Worm (Caenorhabditis elegans): ENCODE data around the gene idpp-12.

The idpp-12 gene

DNA sequence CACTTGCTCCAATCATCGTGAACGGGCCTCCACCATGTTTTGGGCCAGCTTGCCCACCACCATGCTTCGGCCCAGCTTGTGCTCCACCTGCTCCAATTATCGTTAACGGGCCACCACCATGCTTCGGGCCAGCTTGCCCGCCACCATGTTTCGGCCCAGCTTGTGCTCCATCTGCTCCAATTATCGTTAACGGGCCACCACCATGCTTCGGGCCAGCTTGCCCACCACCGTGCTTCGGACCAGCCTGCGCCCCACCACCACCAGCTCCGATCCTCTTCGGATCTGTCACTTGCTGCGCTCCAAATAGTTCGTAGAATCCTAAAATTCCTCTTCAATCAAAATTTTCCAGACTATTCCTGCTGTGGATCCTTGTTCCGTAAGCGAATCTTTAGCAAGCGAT lies 4.6 kb upstream of the idpp-12 start:
- TF ChIP-seq attf-4 (tag; optimal IDR thresholded peaks at IDR 0.05) (no peak), nhr-41 (GFP tag; IDR thresholded peaks at IDR 0.05) (no peak), ztf-7 (tag; optimal IDR thresholded peaks at IDR 0.05) (no peak), set-16 (GFP tag; IDR thresholded peaks at IDR 0.05) (peak; percentile 88), zfp-2 (tag; optimal IDR thresholded peaks at IDR 0.05) (no peak), dmd-8 (GFP tag; IDR thresholded peaks at IDR 0.05) (0 out of 2 replicates have a peak, but pooled peaks have one; percentile 12), tra-1 (GFP tag; IDR thresholded peaks at IDR 0.05) (0 out of 2 replicates have a peak, but pooled peaks have one; percentile 21), F49E8.2 (tag; optimal IDR thresholded peaks at IDR 0.05; ENCODE audit: borderline replicate concordance) (no peak), egl-43 (GFP tag; IDR thresholded peaks at IDR 0.05) (0 out of 2 replicates have a peak, but pooled peaks have one; percentile 17)

DNA sequence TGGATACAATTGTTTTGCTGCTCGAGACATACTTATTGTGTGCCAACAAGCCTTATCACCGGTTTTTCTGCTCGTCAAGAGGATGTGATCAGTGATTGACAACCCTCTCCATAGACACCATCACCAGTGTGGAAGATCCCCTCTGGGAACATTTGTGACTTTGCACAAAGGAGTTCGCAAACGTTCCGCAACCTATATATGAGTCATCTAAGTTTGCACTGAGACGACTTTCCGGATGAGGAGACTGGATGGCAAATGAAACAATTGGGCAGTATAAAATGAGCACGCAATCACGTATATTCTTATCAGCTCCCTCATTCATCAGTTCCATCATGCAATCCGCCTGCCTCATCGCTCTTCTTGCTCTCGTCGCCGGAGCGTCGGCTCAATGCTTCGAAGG lies 3.3 kb upstream of the idpp-12 start, which contains the start of gene W08E12.5:
TSS of gene W08E12.5 (plus strand) at position 301 of the 400 bp plus-strand sequence.
- no peak for TF ChIP-seq T20F7.1 (GFP tag; optimal IDR thresholded peaks at IDR 0.05)
- TF ChIP-seq daf-16 (GFP tag; optimal IDR thresholded peaks at IDR 0.05) = no peak
- no peak for TF ChIP-seq daf-16 (tag; optimal IDR thresholded peaks at IDR 0.05)
- TF ChIP-seq nhr-48 (tag; optimal IDR thresholded peaks at IDR 0.05) = no peak

DNA sequence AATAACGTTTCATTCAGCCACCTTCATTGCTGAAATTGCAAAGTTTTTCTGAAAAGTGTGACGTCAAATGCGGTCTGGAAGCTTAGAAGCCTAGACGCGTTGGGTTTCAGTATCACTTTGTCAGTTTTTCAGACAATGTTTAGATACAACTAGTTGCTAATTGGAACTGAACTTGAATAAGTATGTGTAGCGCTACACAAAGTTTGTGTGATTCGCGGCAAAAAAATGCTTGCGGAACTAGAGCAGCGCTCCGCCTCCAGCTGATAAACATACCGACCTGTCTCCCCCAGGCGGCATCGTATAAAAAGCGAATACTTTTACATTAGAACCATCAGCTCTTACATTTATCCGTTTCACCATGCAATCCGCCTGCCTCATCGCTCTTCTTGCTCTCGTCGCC lies 1.7 kb upstream of the idpp-12 start, which contains the start of gene W08E12.4:
TSS of gene W08E12.4 (plus strand) at position 301 of the 400 bp plus-strand sequence.
- TF ChIP-seq set-16 (GFP tag; IDR thresholded peaks at IDR 0.05) = 0 out of 2 replicates have a peak, but pooled peaks have one; percentile 7

DNA sequence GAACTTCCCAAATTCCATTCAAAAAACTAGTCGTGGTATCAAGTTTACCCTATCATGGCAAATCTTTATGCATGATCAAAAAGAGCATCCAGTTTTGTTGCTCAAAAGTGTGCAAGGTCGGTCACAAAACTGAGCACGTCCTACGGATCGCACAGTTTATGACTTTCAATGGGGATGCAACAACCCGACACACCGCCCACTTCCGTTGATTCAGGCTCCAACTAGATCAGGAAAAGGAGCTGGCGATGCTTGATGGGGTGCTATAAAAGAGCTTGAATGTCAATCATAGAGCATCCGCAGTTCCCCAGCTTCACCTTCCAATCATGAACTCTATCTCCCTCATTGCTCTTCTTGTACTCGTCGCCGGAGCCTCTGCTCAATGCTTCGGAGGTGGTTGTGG lies 1.8 kb downstream of the idpp-12 start, which contains the start of gene W08E12.2:
TSS of gene W08E12.2 (plus strand) at position 301 of the 400 bp plus-strand sequence.
- TF ChIP-seq unc-62 (GFP tag; optimal IDR thresholded peaks at IDR 0.05 in 1 of 2) (peak in 1 of 2 experiments; percentile 27), unc-62 (tag; optimal IDR thresholded peaks at IDR 0.05) (no peak), fos-1 (tag; optimal IDR thresholded peaks at IDR 0.05) (no peak)

DNA sequence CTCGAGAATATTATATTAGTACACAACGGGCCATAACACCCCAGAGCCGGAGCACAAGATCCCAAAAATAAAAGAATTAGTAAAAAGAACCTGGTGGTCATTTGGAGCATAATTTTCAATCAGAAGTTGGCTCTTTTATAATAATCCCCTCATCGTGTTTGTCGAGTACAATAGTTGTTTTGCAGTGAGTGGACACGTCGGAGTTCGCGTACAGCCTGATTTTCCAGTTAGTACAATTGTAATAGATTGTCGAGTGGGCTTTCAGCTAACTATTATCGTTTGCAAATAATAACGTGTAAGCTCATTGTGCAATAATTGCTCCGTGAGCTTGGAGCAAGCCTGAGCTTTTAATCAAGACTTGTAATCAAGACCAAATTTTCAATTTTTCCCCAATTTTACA lies 3.7 kb downstream of the idpp-12 start, which contains the start of gene W08E12.9:
TSS of gene W08E12.9 (minus strand) at position 101 of the 400 bp plus-strand sequence.
- no peak for TF ChIP-seq nhr-111 (GFP tag; optimal IDR thresholded peaks at IDR 0.05)
- no peak for TF ChIP-seq ztf-7 (tag; optimal IDR thresholded peaks at IDR 0.05)
- no peak for TF ChIP-seq nhr-28 (tag; optimal IDR thresholded peaks at IDR 0.05)
- TF ChIP-seq fkh-10 (GFP tag; optimal IDR thresholded peaks at IDR 0.05) = no peak

DNA sequence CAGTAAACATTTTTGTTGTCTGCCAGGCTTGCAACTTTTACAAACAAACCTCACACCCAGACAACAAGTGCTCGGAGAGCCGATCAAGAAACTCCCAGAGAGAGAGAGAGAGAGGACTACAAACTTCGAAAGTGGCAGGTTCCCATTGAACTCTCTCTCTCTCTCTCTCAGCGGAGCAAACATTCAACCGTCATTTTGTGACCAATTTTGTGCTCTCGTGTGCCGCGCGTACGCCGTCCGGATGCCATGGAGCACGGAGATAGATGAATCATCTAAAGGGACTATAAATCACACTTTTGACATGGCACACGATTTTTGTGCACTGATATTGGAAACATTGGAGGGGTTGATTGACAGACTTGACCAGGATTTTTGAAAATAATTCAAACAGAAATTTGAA lies 5.1 kb downstream of the idpp-12 start:
- TF ChIP-seq ceh-62 (tag; optimal IDR thresholded peaks at IDR 0.05) (no peak), rbr-2 (tag; optimal IDR thresholded peaks at IDR 0.05) (no peak), F44E2.7 (GFP tag; IDR thresholded peaks at IDR 0.05) (no peak), nhr-28 (tag; optimal IDR thresholded peaks at IDR 0.05) (peak; percentile 9), fos-1 (tag; optimal IDR thresholded peaks at IDR 0.05) (no peak), unc-130 (GFP tag; optimal IDR thresholded peaks at IDR 0.05) (no peak), T26A8.4 (GFP tag; IDR thresholded peaks at IDR 0.05) (no peak), daf-16 (GFP tag; optimal IDR thresholded peaks at IDR 0.05) (no peak), daf-16 (tag; optimal IDR thresholded peaks at IDR 0.05) (no peak)

DNA sequence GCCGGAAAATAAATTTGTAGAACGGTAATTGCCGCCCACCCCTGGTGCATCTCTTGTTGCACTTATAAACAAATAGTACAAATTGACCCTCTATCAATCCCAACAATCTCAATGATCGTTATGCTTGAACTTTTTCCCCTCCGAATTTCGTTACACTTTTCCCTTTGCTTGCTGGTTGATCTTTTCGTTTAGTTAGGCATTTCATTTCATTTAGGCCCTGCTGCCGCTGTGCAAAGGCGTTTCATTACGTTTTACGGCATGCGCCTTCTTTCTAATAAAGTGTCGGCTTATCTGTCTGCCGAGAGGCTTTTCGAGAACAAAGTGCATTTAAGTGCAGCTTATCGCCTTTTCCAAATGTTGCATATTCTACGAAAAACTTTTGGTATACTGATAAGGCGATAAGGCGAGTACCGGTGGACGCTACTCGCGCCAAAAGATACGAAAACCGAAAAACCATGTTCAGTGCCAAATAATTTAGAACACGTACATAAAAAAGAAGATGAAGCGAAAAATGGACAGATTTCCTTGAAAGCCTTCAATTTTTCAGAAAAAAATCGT lies 7.0 kb downstream of the idpp-12 start:
- peak; percentile 78 for TF ChIP-seq pqm-1 (tag; optimal IDR thresholded peaks at IDR 0.05)
- peak; percentile 74 for TF ChIP-seq dmd-6 (GFP tag; IDR thresholded peaks at IDR 0.05)
- TF ChIP-seq nhr-48 (tag; optimal IDR thresholded peaks at IDR 0.05) = peak; percentile 55
- peak; percentile 8 for TF ChIP-seq mes-2 (tag; optimal IDR thresholded peaks at IDR 0.05; ENCODE audit: poor library complexity, severe bottlenecking)
- no peak for TF ChIP-seq unc-130 (GFP tag; optimal IDR thresholded peaks at IDR 0.05)
- TF ChIP-seq ctbp-1 (GFP tag; IDR thresholded peaks at IDR 0.05) = no peak
- peak; percentile 84 for TF ChIP-seq aha-1 (tag)
- TF ChIP-seq dve-1 (tag; optimal IDR thresholded peaks at IDR 0.05; ENCODE audit: insufficient read depth) = peak; percentile 18
- no peak for TF ChIP-seq daf-16 (GFP tag; optimal IDR thresholded peaks at IDR 0.05)
- TF ChIP-seq daf-16 (tag; optimal IDR thresholded peaks at IDR 0.05) = peak; percentile 39
- no peak for TF ChIP-seq ceh-82 (tag; optimal IDR thresholded peaks at IDR 0.05)
- no peak for TF ChIP-seq zag-1 (tag; optimal IDR thresholded peaks at IDR 0.05)
- TF ChIP-seq unc-62 (GFP tag; optimal IDR thresholded peaks at IDR 0.05 in 1 of 2) = peak in 1 of 2 experiments; percentile 91
- no peak for TF ChIP-seq unc-62 (tag; optimal IDR thresholded peaks at IDR 0.05)
- no peak for TF ChIP-seq spr-1 (tag; optimal IDR thresholded peaks at IDR 0.05)
